Fruit fly (Drosophila melanogaster) whole organism, embryonic: Measurements from ENCODE around the gene CG31139.
A peak's percentile ranks its signal among the peaks of the same experiment; 100 is the strongest.

Experiments used
- CG10267 ChIP-seq: fragments of 200-800 bp; sonication (Bioruptor generic); optimal IDR thresholded peaks from 2 replicates; lab custom pipeline; 2018; ENCODE audit warnings: missing biosample characterization, mild to moderate bottlenecking, missing genetic modification characterization, moderate library complexity
- CG12071 ChIP-seq: fragments of 200-800 bp; sonication (Bioruptor generic); optimal IDR thresholded peaks from 3 replicates; lab custom pipeline; 2018; ENCODE audit warnings: missing biosample characterization, mild to moderate bottlenecking, missing genetic modification characterization
- CG13894 ChIP-seq: fragments of 200-800 bp; sonication (Bioruptor generic); optimal IDR thresholded peaks from 3 replicates; lab custom pipeline; 2018; ENCODE audit warnings: missing biosample characterization, mild to moderate bottlenecking, missing genetic modification characterization, moderate library complexity
- CG1602 ChIP-seq: fragments of 200-800 bp; sonication (Bioruptor generic); optimal IDR thresholded peaks from 3 replicates; lab custom pipeline; 2016; ENCODE audit warnings: missing biosample characterization, missing genetic modification characterization
- CG16813 ChIP-seq: fragments of 200-800 bp; sonication (Bioruptor generic); IDR thresholded peaks from 3 replicates; pipeline ENCODE4 v1.3.6; 2022; ENCODE audit warnings: missing biosample characterization, missing genetic modification characterization; ENCODE audit not compliant: partially characterized antibody
- CG17385 ChIP-seq: fragments of 200-800 bp; sonication (Bioruptor generic); optimal IDR thresholded peaks from 3 replicates; lab custom pipeline; 2018; ENCODE audit warnings: missing biosample characterization, mild to moderate bottlenecking, missing genetic modification characterization
- CG3281 ChIP-seq: fragments of 200-800 bp; sonication (Bioruptor generic); optimal IDR thresholded peaks from 3 replicates; lab custom pipeline; 2017; ENCODE audit warnings: missing biosample characterization, mild to moderate bottlenecking, missing genetic modification characterization
- CG3838 ChIP-seq: fragments of 200-800 bp; sonication (Bioruptor generic); optimal IDR thresholded peaks from 3 replicates; lab custom pipeline; 2016; ENCODE audit warnings: missing biosample characterization, missing genetic modification characterization
- CG4328 ChIP-seq: fragments of 200-800 bp; sonication (Bioruptor generic); optimal IDR thresholded peaks from 3 replicates; lab custom pipeline; 2017; ENCODE audit warnings: missing biosample characterization, missing genetic modification reagents, missing genetic modification characterization
- CG6654 ChIP-seq: fragments of 200-800 bp; sonication (Bioruptor generic); optimal IDR thresholded peaks from 2 replicates; lab custom pipeline; 2017; ENCODE audit warnings: missing biosample characterization, mild to moderate bottlenecking, missing genetic modification characterization
- CG6813 ChIP-seq: fragments of 200-800 bp; sonication (Bioruptor generic); optimal IDR thresholded peaks from 2 replicates; lab custom pipeline; 2017; ENCODE audit warnings: missing biosample characterization, missing genetic modification characterization, mild to moderate bottlenecking, moderate library complexity, missing genetic modification reagents
- CG7271 ChIP-seq: fragments of 200-800 bp; sonication (Bioruptor generic); optimal IDR thresholded peaks from 2 replicates; lab custom pipeline; 2018; ENCODE audit warnings: missing biosample characterization, mild to moderate bottlenecking, missing genetic modification characterization, moderate library complexity
- CG7745 ChIP-seq: fragments of 200-800 bp; sonication (Bioruptor generic); optimal IDR thresholded peaks from 2 replicates; lab custom pipeline; 2018; ENCODE audit warnings: missing biosample characterization, mild to moderate bottlenecking, missing genetic modification characterization, moderate library complexity
- CG7963 ChIP-seq: fragments of 200-800 bp; sonication (Bioruptor generic); IDR thresholded peaks from 3 replicates; pipeline ENCODE4 v1.3.6; 2022; ENCODE audit warnings: missing biosample characterization, missing genetic modification characterization; ENCODE audit not compliant: partially characterized antibody
- CG8290 ChIP-seq, 3 experiments: fragments of 200-800 bp; sonication (Bioruptor generic); optimal IDR thresholded peaks; 2 replicates each; lab custom pipeline; 2016 to 2019; ENCODE audit warnings: missing biosample characterization in 3 of 3, missing genetic modification characterization in 3 of 3, mild to moderate bottlenecking in 2 of 3, moderate library complexity in 1 of 3
- Camta ChIP-seq: fragments of 200-800 bp; sonication (Bioruptor generic); optimal IDR thresholded peaks from 2 replicates; lab custom pipeline; 2016; ENCODE audit warnings: missing biosample characterization, missing genetic modification characterization
- Gsc ChIP-seq: fragments of 200-800 bp; sonication (Bioruptor generic); IDR thresholded peaks from 2 replicates; pipeline ENCODE4 v1.3.6; 2022; ENCODE audit warnings: missing biosample characterization, missing genetic modification characterization
- HHEX ChIP-seq: fragments of 200-800 bp; sonication (Bioruptor generic); optimal IDR thresholded peaks from 3 replicates; lab custom pipeline; 2017; ENCODE audit warnings: missing biosample characterization, mild to moderate bottlenecking, missing genetic modification characterization, missing genetic modification reagents
- HmgD ChIP-seq: fragments of 200-800 bp; sonication (Bioruptor generic); optimal IDR thresholded peaks from 3 replicates; lab custom pipeline; 2016; ENCODE audit warnings: missing biosample characterization, missing genetic modification characterization
- MBD-R2 ChIP-seq: fragments of 200-800 bp; sonication (Bioruptor generic); IDR thresholded peaks from 2 replicates; pipeline ENCODE4 v1.3.6; 2022; ENCODE audit warnings: missing biosample characterization, missing genetic modification characterization
- MESR4 ChIP-seq: fragments of 200-800 bp; sonication (Bioruptor generic); optimal IDR thresholded peaks from 2 replicates; lab custom pipeline; 2018; ENCODE audit warnings: missing biosample characterization, mild to moderate bottlenecking, missing genetic modification characterization, moderate library complexity
- Max ChIP-seq: fragments of 200-800 bp; sonication (Bioruptor generic); optimal IDR thresholded peaks from 2 replicates; lab custom pipeline; 2016; ENCODE audit warnings: missing biosample characterization, mild to moderate bottlenecking, missing genetic modification characterization
- Mes4 ChIP-seq: fragments of 200-800 bp; sonication (Bioruptor generic); optimal IDR thresholded peaks from 2 replicates; lab custom pipeline; 2016; ENCODE audit warnings: missing biosample characterization, missing genetic modification characterization
- Myb ChIP-seq: fragments of 200-800 bp; sonication (Bioruptor generic); optimal IDR thresholded peaks from 2 replicates; lab custom pipeline; 2016; ENCODE audit warnings: missing biosample characterization, missing genetic modification characterization
- Spps ChIP-seq: fragments of 200-800 bp; sonication (Bioruptor generic); optimal IDR thresholded peaks from 2 replicates; lab custom pipeline; 2018; ENCODE audit warnings: missing biosample characterization, mild to moderate bottlenecking, missing genetic modification characterization
- Trl ChIP-seq, 3 experiments: fragments of >200 bp in 2 of 3; fragments of 200-800 bp in 1 of 3; sonication (Bioruptor generic) in 1 of 3; optimal IDR thresholded peaks; 2 replicates in 1 of 3; 3 replicates in 2 of 3; lab custom pipeline; 2016 to 2017; ENCODE audit warnings: missing biosample characterization in 1 of 3, missing genetic modification characterization in 1 of 3
- YL-1 ChIP-seq: fragments of 200-800 bp; sonication (Bioruptor generic); optimal IDR thresholded peaks from 3 replicates; lab custom pipeline; 2017; ENCODE audit warnings: missing biosample characterization, mild to moderate bottlenecking, missing genetic modification characterization
- ara ChIP-seq: fragments of 200-800 bp; sonication (Bioruptor generic); IDR thresholded peaks from 2 replicates; pipeline ENCODE4 v1.3.6; 2022; ENCODE audit warnings: missing biosample characterization, missing genetic modification characterization
- cg ChIP-seq: fragments of 200-800 bp; sonication (Bioruptor generic); optimal IDR thresholded peaks from 3 replicates; lab custom pipeline; 2019; ENCODE audit warnings: missing biosample characterization, mild to moderate bottlenecking, missing genetic modification characterization, moderate library complexity
- dysf ChIP-seq: fragments of 200-800 bp; sonication (Bioruptor generic); IDR thresholded peaks from 3 replicates; pipeline ENCODE4 v1.3.6; 2022; ENCODE audit warnings: missing biosample characterization, missing genetic modification characterization
- fru ChIP-seq: fragments of >200 bp; optimal IDR thresholded peaks from 2 replicates; lab custom pipeline; 2017
- fu2 ChIP-seq: fragments of 200-800 bp; sonication (Bioruptor generic); optimal IDR thresholded peaks from 2 replicates; lab custom pipeline; 2016; ENCODE audit warnings: missing biosample characterization, missing genetic modification characterization
- gcm ChIP-seq: fragments of 200-800 bp; sonication (Bioruptor generic); optimal IDR thresholded peaks from 2 replicates; lab custom pipeline; 2019; ENCODE audit warnings: missing biosample characterization, mild to moderate bottlenecking, missing genetic modification characterization, moderate library complexity
- grau ChIP-seq: fragments of 200-800 bp; optimal IDR thresholded peaks from 3 replicates; lab custom pipeline; 2019; ENCODE audit warnings: missing biosample characterization, mild to moderate bottlenecking, missing genetic modification characterization, moderate library complexity
- gsb-n ChIP-seq: fragments of 200-800 bp; sonication (Bioruptor generic); optimal IDR thresholded peaks from 3 replicates; lab custom pipeline; 2018; ENCODE audit warnings: missing biosample characterization, mild to moderate bottlenecking, missing genetic modification characterization
- ham ChIP-seq: fragments of 200-800 bp; sonication (Bioruptor generic); IDR thresholded peaks from 2 replicates; pipeline ENCODE4 v1.3.6; 2022; ENCODE audit warnings: missing biosample characterization, missing genetic modification characterization
- her ChIP-seq: fragments of 200-800 bp; sonication (Bioruptor generic); optimal IDR thresholded peaks from 2 replicates; lab custom pipeline; 2016; ENCODE audit warnings: missing biosample characterization, missing genetic modification characterization
- lbe ChIP-seq: fragments of 200-800 bp; sonication (Bioruptor generic); optimal IDR thresholded peaks from 2 replicates; lab custom pipeline; 2016; ENCODE audit warnings: missing biosample characterization, mild to moderate bottlenecking, missing genetic modification characterization
- maf-S ChIP-seq: fragments of 200-800 bp; sonication (Bioruptor generic); optimal IDR thresholded peaks from 2 replicates; lab custom pipeline; 2016; ENCODE audit warnings: missing biosample characterization, missing genetic modification characterization
- mld ChIP-seq: fragments of 200-800 bp; sonication (Bioruptor generic); IDR thresholded peaks from 3 replicates; pipeline ENCODE4 v1.3.6; 2022; ENCODE audit warnings: missing biosample characterization, missing genetic modification characterization; ENCODE audit not compliant: partially characterized antibody
- pan ChIP-seq, 4 experiments: fragments of >200 bp in 3 of 4; fragments of 200-800 bp in 1 of 4; sonication (Bioruptor generic) in 1 of 4; optimal IDR thresholded peaks in 3 of 4; IDR thresholded peaks in 1 of 4; 2 replicates each; pipeline versions ENCODE4 v1.3.6 to Lab custom; 2017 to 2022; ENCODE audit warnings: missing biosample characterization in 2 of 4, missing genetic modification characterization in 2 of 4, mixed read lengths in 1 of 4
- pros ChIP-seq: fragments of 200-800 bp; sonication (Bioruptor generic); optimal IDR thresholded peaks from 3 replicates; lab custom pipeline; 2019; ENCODE audit warnings: missing biosample characterization, mild to moderate bottlenecking, missing genetic modification characterization, moderate library complexity
- tna ChIP-seq: fragments of 200-800 bp; sonication (Bioruptor generic); IDR thresholded peaks from 2 replicates; pipeline ENCODE4 v1.3.6; 2022; ENCODE audit warnings: missing biosample characterization, missing genetic modification characterization; ENCODE audit not compliant: partially characterized antibody
- vfl ChIP-seq: fragments of 200-800 bp; sonication (Bioruptor generic); optimal IDR thresholded peaks from 2 replicates; lab custom pipeline; 2016; ENCODE audit warnings: missing biosample characterization, missing genetic modification characterization
- zf30C ChIP-seq: fragments of 200-800 bp; sonication (Bioruptor generic); optimal IDR thresholded peaks from 3 replicates; lab custom pipeline; 2018; ENCODE audit warnings: missing biosample characterization, mild to moderate bottlenecking, missing genetic modification characterization
- zfh2 ChIP-seq: fragments of 200-800 bp; sonication (Bioruptor generic); optimal IDR thresholded peaks from 2 replicates; lab custom pipeline; 2016; ENCODE audit warnings: missing biosample characterization, missing genetic modification characterization

Gene CG31139

dm6 chr3R:22740930-22741329, 7.9 kb downstream of the CG31139 start, which contains the start of the genes Dcr-1 and CG6985 (continued):
- TF ChIP-seq pros (GFP tag; lab: Kevin White, UChicago) (no peak), ara (no peak), mld (GFP tag; lab: Robert Waterston, UW) (0 out of 3 replicates have a peak, but pooled peaks have one; percentile 24), gcm (no peak), CG7963 (GFP tag; lab: Robert Waterston, UW) (peak; percentile 26; the same call in 1 of the 3 replicates), MESR4 (GFP tag; lab: Kevin White, UChicago) (peak; percentile 53)

- TF ChIP-seq HmgD (GFP tag; lab: Kevin White, UChicago) (no peak), Max (GFP tag; lab: Kevin White, UChicago) (no peak), vfl (GFP tag; lab: Kevin White, UChicago) (no peak), CG13894 (no peak), maf-S (GFP tag; lab: Kevin White, UChicago) (no peak), zfh2 (no peak), CG6654 (no peak), CG3838 (GFP tag; lab: Kevin White, UChicago) (no peak), CG1602 (no peak), ham (GFP tag; lab: Robert Waterston, UW) (no peak), zf30C (GFP tag; lab: Kevin White, UChicago) (no peak), dysf (no peak), YL-1 (GFP tag; lab: Kevin White, UChicago) (no peak), Gsc (GFP tag; lab: Robert Waterston, UW) (no peak)
Measured at dm6 chr3R:22733751-22734150, 15.1 kb downstream of the CG31139 start, which contains the start of gene Takl2. Gene Takl2 (minus strand): TSS chr3R:22733851.

- TF ChIP-seq cg (peak; percentile 53), Trl (optimal IDR thresholded peaks at IDR 0.05; lab: Kevin White, UChicago) (peak; percentile 58 to 66), Trl (GFP tag; optimal IDR thresholded peaks at IDR 0.05; lab: Kevin White, UChicago) (no peak), tna (GFP tag; lab: Robert Waterston, UW) (0 out of 2 replicates have a peak, but pooled peaks have one; percentile 17), Spps (no peak)
Measured at dm6 chr3R:22732995-22733394, 15.9 kb downstream of the CG31139 start.

dm6 chr3R:22727857-22728256, 21.0 kb downstream of the CG31139 start:
- TF ChIP-seq CG4328 (GFP tag; lab: Kevin White, UChicago) (no peak), her (no peak), gsb-n (tag; lab: Kevin White, UChicago) (no peak), CG6813 (GFP tag; lab: Kevin White, UChicago) (no peak), MBD-R2 (no peak), CG16813 (GFP tag; lab: Robert Waterston, UW) (no peak), Myb (GFP tag; lab: Kevin White, UChicago) (no peak), lbe (GFP tag; lab: Kevin White, UChicago) (no peak), HHEX (GFP tag; lab: Kevin White, UChicago) (no peak), CG10267 (no peak), pan (optimal IDR thresholded peaks at IDR 0.05; lab: Kevin White, UChicago) (no peak), pan (GFP tag; optimal IDR thresholded peaks at IDR 0.05 in 1 of 2, IDR thresholded peaks at IDR 0.05 in 1 of 2) (peak in 1 of 2 experiments; percentile 75), CG7271 (tag; lab: Kevin White, UChicago) (no peak), CG7745 (tag; lab: Kevin White, UChicago) (no peak), grau (tag; lab: Kevin White, UChicago) (no peak), CG12071 (GFP tag; lab: Kevin White, UChicago) (no peak), Camta (GFP tag; lab: Kevin White, UChicago) (no peak), CG8290 (GFP tag; optimal IDR thresholded peaks at IDR 0.05; lab: Kevin White, UChicago) (no peak), CG8290 (tag; optimal IDR thresholded peaks at IDR 0.05; lab: Kevin White, UChicago) (no peak), fu2 (no peak), ham (GFP tag; lab: Robert Waterston, UW) (no peak), Mes4 (GFP tag; lab: Kevin White, UChicago) (no peak), CG3281 (GFP tag; lab: Kevin White, UChicago) (no peak), fru (no peak), CG17385 (no peak)
